Worm (Caenorhabditis elegans): ENCODE results near the gene ZC449.4.

ce11 chrX:5073895-5074294 lies 40.1 kb upstream of the ZC449.4 start:
- no peak for TF ChIP-seq ztf-18 (tag; optimal IDR thresholded peaks at IDR 0.05)
- no peak for TF ChIP-seq D2030.7 (GFP tag; IDR thresholded peaks at IDR 0.05)
- no peak for TF ChIP-seq unc-130 (GFP tag; optimal IDR thresholded peaks at IDR 0.05)
- TF ChIP-seq pha-4 (tag; optimal IDR thresholded peaks at IDR 0.05) = no peak
- no peak for TF ChIP-seq madf-3 (GFP tag; IDR thresholded peaks at IDR 0.05)
